Worm (Caenorhabditis elegans): ENCODE data around the gene mpst-4.
A peak's percentile ranks its signal among the peaks of the same experiment; 100 is the strongest.

mpst-4 gene

DNA sequence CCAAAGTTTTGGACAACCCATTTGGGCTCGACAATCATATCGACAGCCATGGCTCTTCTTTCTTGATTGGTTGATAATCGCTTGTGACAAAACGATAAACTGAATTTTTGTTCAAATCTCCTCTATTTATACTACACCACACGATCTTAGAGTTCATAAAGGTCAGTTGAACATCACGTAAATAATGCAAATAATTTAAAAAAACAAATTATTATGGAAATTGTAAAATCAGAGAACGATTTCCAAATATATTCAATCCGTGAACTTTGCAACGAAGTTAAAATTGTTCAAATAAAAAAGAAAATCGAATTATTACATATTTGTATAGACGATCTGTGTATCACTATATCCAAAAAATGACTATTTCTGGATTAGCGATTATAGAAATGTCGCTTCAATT lies at the start of gene mpst-4, which contains the start of gene F11G11.14:
TSS of gene mpst-4 (minus strand) at position 101 of the 400 bp plus-strand sequence.
TSS of gene F11G11.14 (plus strand) at position 325 of the 400 bp plus-strand sequence.
- no peak for TF ChIP-seq rnt-1 (tag; optimal IDR thresholded peaks at IDR 0.05)
- no peak for TF ChIP-seq dmd-4 (tag; optimal IDR thresholded peaks at IDR 0.05; ENCODE audit: borderline replicate concordance)
- no peak for TF ChIP-seq C08G9.2 (tag; optimal IDR thresholded peaks at IDR 0.05)
- TF ChIP-seq pat-9 (tag; optimal IDR thresholded peaks at IDR 0.05), result no peak
- no peak for TF ChIP-seq syd-9 (tag; optimal IDR thresholded peaks at IDR 0.05)
- TF ChIP-seq lim-6 (tag; optimal IDR thresholded peaks at IDR 0.05), result no peak
- no peak for TF ChIP-seq ceh-9 (tag; optimal IDR thresholded peaks at IDR 0.05)
- no peak for TF ChIP-seq eyg-1 (tag; optimal IDR thresholded peaks at IDR 0.05)
- no peak for TF ChIP-seq nhr-11 (tag; optimal IDR thresholded peaks at IDR 0.05)
- TF ChIP-seq ttx-3 (tag; optimal IDR thresholded peaks at IDR 0.05), result no peak
- no peak for TF ChIP-seq fkh-6 (tag; optimal IDR thresholded peaks at IDR 0.05)
- no peak for TF ChIP-seq F13H6.1 (tag; optimal IDR thresholded peaks at IDR 0.05)
- TF ChIP-seq hlh-13 (GFP tag; optimal IDR thresholded peaks at IDR 0.05), result no peak
- no peak for TF ChIP-seq ceh-48 (tag; optimal IDR thresholded peaks at IDR 0.05)
- no peak for TF ChIP-seq pros-1 (tag; optimal IDR thresholded peaks at IDR 0.05)
- TF ChIP-seq nhr-232 (tag; optimal IDR thresholded peaks at IDR 0.05), result no peak
- no peak for TF ChIP-seq tbx-7 (tag; optimal IDR thresholded peaks at IDR 0.05)

DNA sequence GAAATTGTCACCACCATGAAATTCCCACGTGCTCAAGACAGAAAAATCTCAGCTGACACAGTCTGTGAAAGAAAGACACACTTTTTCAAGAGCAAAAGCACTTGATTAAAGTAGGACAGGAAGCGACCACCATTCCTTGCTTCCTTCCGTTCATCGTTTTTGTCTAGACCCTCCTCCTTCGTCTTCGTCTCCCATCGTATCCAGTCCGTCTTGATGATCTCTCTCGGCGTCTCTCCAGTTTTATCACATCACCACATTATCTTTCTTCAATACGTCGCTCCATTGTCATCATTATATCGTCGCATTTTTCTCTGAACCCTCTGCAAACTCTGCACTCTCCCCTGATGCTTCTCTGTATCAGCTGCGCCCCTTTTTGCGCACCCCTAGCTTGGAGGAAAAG lies 44.9 kb upstream of the mpst-4 start:
- TF ChIP-seq lim-6 (tag; optimal IDR thresholded peaks at IDR 0.05), result no peak
- peak; percentile 48 for TF ChIP-seq unc-55 (GFP tag; optimal IDR thresholded peaks at IDR 0.05)
- no peak for TF ChIP-seq eyg-1 (tag; optimal IDR thresholded peaks at IDR 0.05)
- peak; percentile 38 for TF ChIP-seq unc-42 (tag; optimal IDR thresholded peaks at IDR 0.05)
- no peak for TF ChIP-seq tbx-2 (tag; optimal IDR thresholded peaks at IDR 0.05)
- TF ChIP-seq ceh-22 (tag; optimal IDR thresholded peaks at IDR 0.05), result peak; percentile 19
- TF ChIP-seq elt-2 (tag; optimal IDR thresholded peaks at IDR 0.05), result peak; percentile 22
- TF ChIP-seq dve-1 (tag; optimal IDR thresholded peaks at IDR 0.05), result no peak

DNA sequence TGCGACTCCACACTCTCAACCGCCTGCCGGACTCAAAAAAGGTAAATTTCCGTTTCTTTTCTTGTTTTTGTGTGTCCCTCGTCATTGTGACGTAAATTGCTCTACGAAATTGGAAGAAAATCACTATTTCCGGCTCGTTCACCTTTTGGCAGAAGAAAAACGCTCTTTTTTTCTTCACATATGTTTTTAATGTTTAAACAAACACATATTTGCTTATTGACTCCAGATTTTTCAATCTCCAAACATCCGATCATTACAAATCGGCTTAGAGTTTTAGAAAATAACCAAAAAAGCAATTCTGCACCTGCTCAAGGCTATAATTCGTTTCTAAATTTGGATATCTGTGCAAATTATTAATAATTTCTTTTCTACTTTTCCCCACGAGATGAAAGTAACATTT lies 42.6 kb upstream of the mpst-4 start:
- TF ChIP-seq pax-1 (tag; optimal IDR thresholded peaks at IDR 0.05), result no peak
- TF ChIP-seq hlh-8 (tag; optimal IDR thresholded peaks at IDR 0.05), result no peak
- no peak for TF ChIP-seq unc-86 (tag; optimal IDR thresholded peaks at IDR 0.05)
- TF ChIP-seq hlh-15 (tag; optimal IDR thresholded peaks at IDR 0.05), result no peak
- no peak for TF ChIP-seq sdc-2 (tag; optimal IDR thresholded peaks at IDR 0.05)
- no peak for TF ChIP-seq K02D7.2 (tag; optimal IDR thresholded peaks at IDR 0.05)
- no peak for TF ChIP-seq syd-9 (tag; optimal IDR thresholded peaks at IDR 0.05)
- TF ChIP-seq che-1 (tag; optimal IDR thresholded peaks at IDR 0.05), result no peak
- TF ChIP-seq zip-5 (tag; optimal IDR thresholded peaks at IDR 0.05), result no peak
- TF ChIP-seq ceh-22 (tag; optimal IDR thresholded peaks at IDR 0.05), result no peak

DNA sequence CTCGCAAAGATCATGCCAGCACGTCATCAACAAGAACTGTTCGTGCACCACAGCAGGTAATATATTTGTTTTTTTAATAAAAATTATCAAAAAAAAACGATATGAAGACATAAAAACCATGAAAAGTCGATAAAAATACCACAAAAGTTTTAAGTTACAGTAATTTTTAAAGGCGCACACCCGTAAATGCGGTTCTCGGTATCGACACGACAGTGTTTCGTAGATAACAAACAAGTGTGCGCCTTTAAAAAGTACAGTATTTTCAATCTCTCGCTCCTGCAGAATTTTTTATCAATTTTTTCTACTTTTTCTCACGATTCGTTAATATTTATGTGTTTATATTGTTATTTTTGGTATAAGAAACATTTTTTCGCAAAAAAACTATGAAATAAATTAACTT lies 42.1 kb upstream of the mpst-4 start:
- TF ChIP-seq unc-86 (tag; optimal IDR thresholded peaks at IDR 0.05) (no peak), syd-9 (tag; optimal IDR thresholded peaks at IDR 0.05) (no peak), pha-2 (tag; optimal IDR thresholded peaks at IDR 0.05) (no peak), ceh-19 (GFP tag; optimal IDR thresholded peaks at IDR 0.05) (no peak), hlh-6 (tag; optimal IDR thresholded peaks at IDR 0.05) (no peak), dmd-4 (tag; optimal IDR thresholded peaks at IDR 0.05; ENCODE audit: borderline replicate concordance) (no peak), odd-2 (tag; optimal IDR thresholded peaks at IDR 0.05) (no peak), Y22D7AL.16 (tag; optimal IDR thresholded peaks at IDR 0.05) (no peak), unc-55 (GFP tag; optimal IDR thresholded peaks at IDR 0.05) (no peak), ref-2 (tag; optimal IDR thresholded peaks at IDR 0.05) (no peak), pros-1 (tag; optimal IDR thresholded peaks at IDR 0.05) (no peak), mec-3 (tag; optimal IDR thresholded peaks at IDR 0.05; ENCODE audit: borderline replicate concordance) (no peak), nhr-11 (tag; optimal IDR thresholded peaks at IDR 0.05) (no peak), pax-1 (tag; optimal IDR thresholded peaks at IDR 0.05) (no peak), ceh-34 (tag; optimal IDR thresholded peaks at IDR 0.05) (no peak), unc-3 (GFP tag; conservative IDR thresholded peaks at IDR 0.05) (no peak), unc-3 (tag; optimal IDR thresholded peaks at IDR 0.05) (no peak), ama-1 (optimal IDR thresholded peaks at IDR 0.05) (no peak), K09A11.1 (tag; optimal IDR thresholded peaks at IDR 0.05; ENCODE audit: insufficient read depth) (no peak), pha-4 (tag; optimal IDR thresholded peaks at IDR 0.05) (no peak), madf-2 (tag; optimal IDR thresholded peaks at IDR 0.05) (no peak)
